Worm (Caenorhabditis elegans): ENCODE measurements around the gene agt-2.
A peak's percentile ranks its signal among the peaks of the same experiment; 100 is the strongest.

The agt-2 gene

ce11 chrII:5336035-5336376 lies 37.6 kb downstream of the agt-2 start (continued):
- no peak for TF ChIP-seq mdl-1 (tag; optimal IDR thresholded peaks at IDR 0.05)
- no peak for TF ChIP-seq grh-1 (GFP tag; IDR thresholded peaks at IDR 0.05)
- TF ChIP-seq alr-1 (tag; optimal IDR thresholded peaks at IDR 0.05; ENCODE audit: borderline replicate concordance): no peak
- TF ChIP-seq pqm-1 (tag; optimal IDR thresholded peaks at IDR 0.05): no peak
- no peak for TF ChIP-seq ama-1 (optimal IDR thresholded peaks at IDR 0.05)
- TF ChIP-seq elt-2 (tag; optimal IDR thresholded peaks at IDR 0.05): no peak
- TF ChIP-seq nhr-47 (tag; optimal IDR thresholded peaks at IDR 0.05): no peak
- no peak for TF ChIP-seq nhr-76 (tag; optimal IDR thresholded peaks at IDR 0.05)
- no peak for TF ChIP-seq zag-1 (tag; optimal IDR thresholded peaks at IDR 0.05)
- no peak for TF ChIP-seq ceh-8 (GFP tag; optimal IDR thresholded peaks at IDR 0.05)
- TF ChIP-seq mab-9 (GFP tag; IDR thresholded peaks at IDR 0.05): peak; percentile 49; the same call in 1 of the 2 replicates
- no peak for TF ChIP-seq aha-1 (tag; optimal IDR thresholded peaks at IDR 0.05)
- TF ChIP-seq pax-3 (tag; optimal IDR thresholded peaks at IDR 0.05): no peak
- peak; percentile 43 for TF ChIP-seq lin-13 (GFP tag; optimal IDR thresholded peaks at IDR 0.05)
- TF ChIP-seq lin-15B (tag; optimal IDR thresholded peaks at IDR 0.05): no peak
- TF ChIP-seq nhr-71 (tag; optimal IDR thresholded peaks at IDR 0.05): peak; percentile 51
- TF ChIP-seq ztf-4 (tag; optimal IDR thresholded peaks at IDR 0.05): no peak
- no peak for TF ChIP-seq nhr-90 (tag; optimal IDR thresholded peaks at IDR 0.05; ENCODE audit: poor library complexity)
- no peak for TF ChIP-seq hlh-17 (GFP tag; optimal IDR thresholded peaks at IDR 0.05; ENCODE audit: borderline replicate concordance)
- no peak for TF ChIP-seq C04F5.9 (tag; optimal IDR thresholded peaks at IDR 0.05)
- TF ChIP-seq unc-30 (tag; optimal IDR thresholded peaks at IDR 0.05): no peak
- peak; percentile 32 to 38 for TF ChIP-seq efl-1 (optimal IDR thresholded peaks at IDR 0.05)
- TF ChIP-seq efl-1 (GFP tag; optimal IDR thresholded peaks at IDR 0.05 in 1 of 2): peak in 1 of 2 experiments; percentile 82
- peak; percentile 34 to 52 for TF ChIP-seq lsy-2 (tag; optimal IDR thresholded peaks at IDR 0.05)
- no peak for TF ChIP-seq ets-5 (GFP tag; IDR thresholded peaks at IDR 0.05)
- peak; percentile 70 for TF ChIP-seq unc-86 (tag; optimal IDR thresholded peaks at IDR 0.05)
- peak; percentile 53 for TF ChIP-seq fkh-8 (tag; optimal IDR thresholded peaks at IDR 0.05)
- peak; percentile 6 for TF ChIP-seq fos-1 (tag; optimal IDR thresholded peaks at IDR 0.05)
- no peak for TF ChIP-seq unc-62 (GFP tag; optimal IDR thresholded peaks at IDR 0.05)
- peak; percentile 49 for TF ChIP-seq snu-23 (GFP tag; optimal IDR thresholded peaks at IDR 0.05)
- TF ChIP-seq pag-3 (tag; optimal IDR thresholded peaks at IDR 0.05; ENCODE audit: borderline replicate concordance, insufficient read depth): no peak
- no peak for TF ChIP-seq nhr-28 (tag; optimal IDR thresholded peaks at IDR 0.05)
- TF ChIP-seq hlh-4 (tag; optimal IDR thresholded peaks at IDR 0.05): no peak
- no peak for TF ChIP-seq aly-2 (tag; optimal IDR thresholded peaks at IDR 0.05)
- TF ChIP-seq nhr-77 (tag; optimal IDR thresholded peaks at IDR 0.05): no peak
- TF ChIP-seq blmp-1 (tag; optimal IDR thresholded peaks at IDR 0.05): peak; percentile 94
- TF ChIP-seq C34B4.2 (tag; optimal IDR thresholded peaks at IDR 0.05): no peak
- TF ChIP-seq skn-1 (tag; optimal IDR thresholded peaks at IDR 0.05): no peak
- no peak for TF ChIP-seq sox-4 (tag; optimal IDR thresholded peaks at IDR 0.05)
- TF ChIP-seq ceh-82 (tag; optimal IDR thresholded peaks at IDR 0.05): peak; percentile 1 to 75 (median 60)
- TF ChIP-seq lir-3 (tag; optimal IDR thresholded peaks at IDR 0.05; ENCODE audit: poor library complexity): no peak
- no peak for TF ChIP-seq mef-2 (tag; optimal IDR thresholded peaks at IDR 0.05)
- no peak for TF ChIP-seq sptf-1 (tag; optimal IDR thresholded peaks at IDR 0.05)
- peak; percentile 37 for TF ChIP-seq tbx-2 (tag; optimal IDR thresholded peaks at IDR 0.05)
- TF ChIP-seq vab-15 (tag; optimal IDR thresholded peaks at IDR 0.05): no peak
- no peak for TF ChIP-seq sup-37 (GFP tag; optimal IDR thresholded peaks at IDR 0.05)
- peak; percentile 6 for TF ChIP-seq C16A3.4 (tag; optimal IDR thresholded peaks at IDR 0.05)
- TF ChIP-seq ces-1 (GFP tag; optimal IDR thresholded peaks at IDR 0.05): no peak
- no peak for TF ChIP-seq nhr-12 (tag; optimal IDR thresholded peaks at IDR 0.05)
- TF ChIP-seq Y116A8C.19 (tag; optimal IDR thresholded peaks at IDR 0.05; ENCODE audit: borderline replicate concordance): no peak
- TF ChIP-seq lin-35 (GFP tag; optimal IDR thresholded peaks at IDR 0.05): peak in 1 of 2 experiments; percentile 28
- TF ChIP-seq nhr-11 (tag; optimal IDR thresholded peaks at IDR 0.05): no peak
- no peak for TF ChIP-seq elt-3 (tag; optimal IDR thresholded peaks at IDR 0.05)
- peak; percentile 28 for TF ChIP-seq isw-1 (GFP tag; IDR thresholded peaks at IDR 0.05)
